Fruit fly (Drosophila melanogaster) whole organism, embryonic: Measurements from ENCODE around the gene CG18428.
A peak's percentile ranks its signal among the peaks of the same experiment; 100 is the strongest.

ENCODE experiments used
- Bteb2 ChIP-seq: fragments of 200-800 bp; sonication (Bioruptor generic); optimal IDR thresholded peaks from 2 replicates; lab custom pipeline; 2016; ENCODE audit warnings: missing biosample characterization, missing genetic modification characterization
- CG10267 ChIP-seq: fragments of 200-800 bp; sonication (Bioruptor generic); optimal IDR thresholded peaks from 2 replicates; lab custom pipeline; 2018; ENCODE audit warnings: missing biosample characterization, mild to moderate bottlenecking, missing genetic modification characterization, moderate library complexity
- CG10959 ChIP-seq: fragments of 200-800 bp; sonication (Bioruptor generic); IDR thresholded peaks from 2 replicates; pipeline ENCODE4 v1.3.6; 2022; ENCODE audit warnings: missing biosample characterization, missing genetic modification characterization
- CG11247 ChIP-seq: fragments of 200-800 bp; sonication (Bioruptor generic); IDR thresholded peaks from 2 replicates; pipeline ENCODE4 v1.3.6; 2022; ENCODE audit warnings: missing biosample characterization, missing genetic modification characterization
- CG16779 ChIP-seq: fragments of 200-800 bp; sonication (Bioruptor generic); IDR thresholded peaks from 2 replicates; pipeline ENCODE4 v1.3.6; 2022; ENCODE audit warnings: missing biosample characterization, missing genetic modification characterization
- CG16815 ChIP-seq: fragments of 200-800 bp; sonication (Bioruptor generic); optimal IDR thresholded peaks from 3 replicates; lab custom pipeline; 2017; ENCODE audit warnings: missing biosample characterization, mild to moderate bottlenecking, missing genetic modification characterization
- CG17186 ChIP-seq: fragments of 200-800 bp; sonication (Bioruptor generic); optimal IDR thresholded peaks from 3 replicates; lab custom pipeline; 2017; ENCODE audit warnings: missing biosample characterization, missing genetic modification reagents, missing genetic modification characterization
- CG3847 ChIP-seq: fragments of 200-800 bp; sonication (Bioruptor generic); IDR thresholded peaks from 2 replicates; pipeline ENCODE4 v1.3.6; 2022; ENCODE audit warnings: missing biosample characterization, missing genetic modification characterization
- CG42726 ChIP-seq: fragments of 200-800 bp; sonication (Bioruptor generic); IDR thresholded peaks from 2 replicates; pipeline ENCODE4 v1.3.6; 2022; ENCODE audit warnings: missing biosample characterization, missing genetic modification characterization; ENCODE audit not compliant: partially characterized antibody
- CG4707 ChIP-seq: fragments of 200-800 bp; sonication (Bioruptor generic); optimal IDR thresholded peaks from 2 replicates; lab custom pipeline; 2018; ENCODE audit warnings: missing biosample characterization, mild to moderate bottlenecking, missing genetic modification characterization, moderate library complexity
- CG5180 ChIP-seq: fragments of 200-800 bp; sonication (Bioruptor generic); optimal IDR thresholded peaks from 3 replicates; lab custom pipeline; 2017; ENCODE audit warnings: missing biosample characterization, missing genetic modification characterization, mild to moderate bottlenecking, moderate library complexity, missing genetic modification reagents
- CG7839 ChIP-seq: fragments of 200-800 bp; sonication (Bioruptor generic); optimal IDR thresholded peaks from 3 replicates; lab custom pipeline; 2018; ENCODE audit warnings: missing biosample characterization, mild to moderate bottlenecking, missing genetic modification characterization, moderate library complexity
- CG8924 ChIP-seq: fragments of 200-800 bp; optimal IDR thresholded peaks from 3 replicates; lab custom pipeline; 2019; ENCODE audit warnings: missing biosample characterization, mild to moderate bottlenecking, missing genetic modification characterization, moderate library complexity
- CG9797 ChIP-seq: fragments of 200-800 bp; sonication (Bioruptor generic); optimal IDR thresholded peaks from 3 replicates; lab custom pipeline; 2018; ENCODE audit warnings: missing biosample characterization, mild to moderate bottlenecking, missing genetic modification characterization
- CHES-1-like ChIP-seq: fragments of 200-800 bp; sonication (Bioruptor generic); optimal IDR thresholded peaks from 2 replicates; lab custom pipeline; 2016; ENCODE audit warnings: missing biosample characterization, missing genetic modification characterization
- Dad ChIP-seq: fragments of 200-800 bp; sonication (Bioruptor generic); optimal IDR thresholded peaks from 3 replicates; lab custom pipeline; 2016; ENCODE audit warnings: missing biosample characterization, missing genetic modification characterization
- Dip3 ChIP-seq: fragments of 200-800 bp; sonication (Bioruptor generic); optimal IDR thresholded peaks from 3 replicates; lab custom pipeline; 2016; ENCODE audit warnings: missing biosample characterization, missing genetic modification characterization
- Ets97D ChIP-seq: fragments of 200-800 bp; sonication (Bioruptor generic); optimal IDR thresholded peaks from 3 replicates; lab custom pipeline; 2016; ENCODE audit warnings: missing biosample characterization, missing genetic modification characterization
- Fer2 ChIP-seq: fragments of 200-800 bp; sonication (Bioruptor generic); optimal IDR thresholded peaks from 2 replicates; lab custom pipeline; 2018; ENCODE audit warnings: missing biosample characterization, mild to moderate bottlenecking, missing genetic modification characterization, moderate library complexity
- HLHmδ ChIP-seq: fragments of 200-800 bp; sonication (Bioruptor generic); optimal IDR thresholded peaks from 2 replicates; lab custom pipeline; 2018; ENCODE audit warnings: missing biosample characterization, mild to moderate bottlenecking, missing genetic modification characterization, moderate library complexity
- Hand ChIP-seq: fragments of 200-800 bp; sonication (Bioruptor generic); optimal IDR thresholded peaks from 2 replicates; lab custom pipeline; 2017; ENCODE audit warnings: mild to moderate bottlenecking, missing biosample characterization, missing genetic modification reagents, missing genetic modification characterization
- Hmr ChIP-seq: fragments of 200-800 bp; sonication (Bioruptor generic); optimal IDR thresholded peaks from 3 replicates; lab custom pipeline; 2017; ENCODE audit warnings: mild to moderate bottlenecking, missing biosample characterization, missing genetic modification reagents, missing genetic modification characterization
- Hsf ChIP-seq: fragments of 200-800 bp; sonication (Bioruptor generic); optimal IDR thresholded peaks from 3 replicates; lab custom pipeline; 2016; ENCODE audit warnings: missing biosample characterization, missing genetic modification characterization
- MTF-1 ChIP-seq: fragments of 200-800 bp; sonication (Bioruptor generic); optimal IDR thresholded peaks from 2 replicates; lab custom pipeline; 2018; ENCODE audit warnings: missing biosample characterization, mild to moderate bottlenecking, missing genetic modification characterization, borderline replicate concordance
- Med ChIP-seq: fragments of 200-800 bp; sonication (Bioruptor generic); peaks from one replicate; lab custom pipeline; 2016; ENCODE audit warnings: missing biosample characterization, missing genetic modification characterization, mild to moderate bottlenecking, inconsistent platforms, moderate library complexity
- Myb ChIP-seq: fragments of 200-800 bp; sonication (Bioruptor generic); optimal IDR thresholded peaks from 2 replicates; lab custom pipeline; 2016; ENCODE audit warnings: missing biosample characterization, missing genetic modification characterization
- NC2β ChIP-seq: fragments of 200-800 bp; sonication (Bioruptor generic); optimal IDR thresholded peaks from 2 replicates; lab custom pipeline; 2016; ENCODE audit warnings: missing biosample characterization, missing genetic modification characterization
- NfI ChIP-seq: fragments of 200-800 bp; sonication (Bioruptor generic); optimal IDR thresholded peaks from 3 replicates; lab custom pipeline; 2018; ENCODE audit warnings: missing biosample characterization, mild to moderate bottlenecking, missing genetic modification characterization, moderate library complexity
- Pdp1 ChIP-seq, 2 experiments: fragments of 200-800 bp; sonication (Bioruptor generic); optimal IDR thresholded peaks; 3 replicates each; lab custom pipeline; 2016; ENCODE audit warnings: missing biosample characterization in 2 of 2, missing genetic modification characterization in 2 of 2, mild to moderate bottlenecking in 1 of 2, moderate library complexity in 1 of 2
- Sox102F ChIP-seq: fragments of 200-800 bp; sonication (Bioruptor generic); optimal IDR thresholded peaks from 2 replicates; lab custom pipeline; 2018; ENCODE audit warnings: missing biosample characterization, mild to moderate bottlenecking, missing genetic modification characterization, moderate library complexity
- YL-1 ChIP-seq: fragments of 200-800 bp; sonication (Bioruptor generic); optimal IDR thresholded peaks from 3 replicates; lab custom pipeline; 2017; ENCODE audit warnings: missing biosample characterization, mild to moderate bottlenecking, missing genetic modification characterization
- bigmax ChIP-seq: fragments of 200-800 bp; sonication (Bioruptor generic); optimal IDR thresholded peaks from 2 replicates; lab custom pipeline; 2018; ENCODE audit warnings: missing biosample characterization, mild to moderate bottlenecking, missing genetic modification characterization
- exex ChIP-seq: fragments of 200-800 bp; sonication (Bioruptor generic); optimal IDR thresholded peaks from 4 replicates; lab custom pipeline; 2018; ENCODE audit warnings: missing biosample characterization, mild to moderate bottlenecking, missing genetic modification characterization, moderate library complexity
- eyg ChIP-seq: fragments of 200-800 bp; sonication (Bioruptor generic); optimal IDR thresholded peaks from 3 replicates; lab custom pipeline; 2016; ENCODE audit warnings: missing biosample characterization, missing genetic modification characterization
- fd64A ChIP-seq: fragments of 200-800 bp; sonication (Bioruptor generic); optimal IDR thresholded peaks from 3 replicates; lab custom pipeline; 2018; ENCODE audit warnings: missing biosample characterization, mild to moderate bottlenecking, missing genetic modification characterization
- fru ChIP-seq: fragments of >200 bp; optimal IDR thresholded peaks from 2 replicates; lab custom pipeline; 2017
- gsb-n ChIP-seq: fragments of 200-800 bp; sonication (Bioruptor generic); optimal IDR thresholded peaks from 3 replicates; lab custom pipeline; 2018; ENCODE audit warnings: missing biosample characterization, mild to moderate bottlenecking, missing genetic modification characterization
- hkb ChIP-seq, 2 experiments: fragments of 200-800 bp in 1 of 2; fragments of >200 bp in 1 of 2; sonication (Bioruptor generic) in 1 of 2; IDR thresholded peaks in 1 of 2; optimal IDR thresholded peaks in 1 of 2; 2 replicates each; pipeline versions ENCODE4 v1.3.6 to Lab custom; 2017 to 2022; ENCODE audit warnings: missing biosample characterization in 1 of 2, missing genetic modification characterization in 1 of 2
- lilli ChIP-seq: fragments of 200-800 bp; sonication (Bioruptor generic); optimal IDR thresholded peaks from 3 replicates; lab custom pipeline; 2016; ENCODE audit warnings: missing biosample characterization, missing genetic modification characterization
- lola ChIP-seq, 3 experiments: fragments of >200 bp in 2 of 3; fragments of 200-800 bp in 1 of 3; sonication (Bioruptor generic) in 1 of 3; optimal IDR thresholded peaks; 2 replicates each; lab custom pipeline; 2017 to 2019; ENCODE audit warnings: missing biosample characterization in 3 of 3, missing genetic modification characterization in 3 of 3, mild to moderate bottlenecking in 1 of 3, moderate library complexity in 1 of 3
- pb ChIP-seq: fragments of 200-800 bp; sonication (Bioruptor generic); optimal IDR thresholded peaks from 3 replicates; lab custom pipeline; 2016; ENCODE audit warnings: missing biosample characterization, missing genetic modification characterization
- pita ChIP-seq: fragments of 200-800 bp; sonication (Bioruptor generic); optimal IDR thresholded peaks from 2 replicates; lab custom pipeline; 2017; ENCODE audit warnings: missing biosample characterization, mild to moderate bottlenecking, missing genetic modification characterization
- rib ChIP-seq: fragments of 200-800 bp; sonication (Bioruptor generic); IDR thresholded peaks from 2 replicates; pipeline ENCODE4 v1.3.6; 2022; ENCODE audit warnings: missing biosample characterization, missing genetic modification characterization
- scrt ChIP-seq: fragments of 200-800 bp; sonication (Bioruptor generic); optimal IDR thresholded peaks from 2 replicates; lab custom pipeline; 2018; ENCODE audit warnings: missing biosample characterization, mild to moderate bottlenecking, missing genetic modification characterization, moderate library complexity
- stwl ChIP-seq: fragments of 200-800 bp; sonication (Bioruptor generic); optimal IDR thresholded peaks from 3 replicates; lab custom pipeline; 2018; ENCODE audit warnings: missing biosample characterization, mild to moderate bottlenecking, missing genetic modification characterization, moderate library complexity
- unpg ChIP-seq: fragments of 200-800 bp; sonication (Bioruptor generic); optimal IDR thresholded peaks from 3 replicates; lab custom pipeline; 2018; ENCODE audit warnings: missing biosample characterization, mild to moderate bottlenecking, missing genetic modification characterization, moderate library complexity
- wek ChIP-seq: fragments of 200-800 bp; sonication (Bioruptor generic); optimal IDR thresholded peaks from 3 replicates; lab custom pipeline; 2018; ENCODE audit warnings: missing biosample characterization, mild to moderate bottlenecking, missing genetic modification characterization, moderate library complexity

Gene CG18428

dm6 chr3R:24104471-24105311 lies 4.4 kb upstream of the CG18428 start (continued):
- TF ChIP-seq CG10267 (tag; lab: Kevin White, UChicago) (no peak), unpg (GFP tag; lab: Kevin White, UChicago) (no peak), YL-1 (GFP tag; lab: Kevin White, UChicago) (no peak), Bteb2 (no peak), CG5180 (GFP tag; lab: Kevin White, UChicago) (no peak), hkb (optimal IDR thresholded peaks at IDR 0.05; lab: Kevin White, UChicago) (no peak), hkb (GFP tag; IDR thresholded peaks at IDR 0.05; lab: Robert Waterston, UW) (no peak), rib (GFP tag; lab: Robert Waterston, UW) (no peak), CG4707 (GFP tag; lab: Kevin White, UChicago) (no peak), NC2β (GFP tag; lab: Kevin White, UChicago) (no peak), CG10959 (GFP tag; lab: Robert Waterston, UW) (no peak), Dad (GFP tag; lab: Kevin White, UChicago) (no peak), CG16815 (GFP tag; lab: Kevin White, UChicago) (no peak), CG16779 (GFP tag; lab: Robert Waterston, UW) (no peak), bigmax (no peak), lilli (GFP tag; lab: Kevin White, UChicago) (no peak), gsb-n (tag; lab: Kevin White, UChicago) (no peak), MTF-1 (GFP tag; lab: Kevin White, UChicago) (no peak), CG11247 (no peak), CG8924 (peak; percentile 71), lola (GFP tag; optimal IDR thresholded peaks at IDR 0.05; lab: Kevin White, UChicago) (no peak), Fer2 (tag; lab: Kevin White, UChicago) (no peak), Dip3 (no peak), Hsf (GFP tag; lab: Kevin White, UChicago) (no peak)

DNA sequence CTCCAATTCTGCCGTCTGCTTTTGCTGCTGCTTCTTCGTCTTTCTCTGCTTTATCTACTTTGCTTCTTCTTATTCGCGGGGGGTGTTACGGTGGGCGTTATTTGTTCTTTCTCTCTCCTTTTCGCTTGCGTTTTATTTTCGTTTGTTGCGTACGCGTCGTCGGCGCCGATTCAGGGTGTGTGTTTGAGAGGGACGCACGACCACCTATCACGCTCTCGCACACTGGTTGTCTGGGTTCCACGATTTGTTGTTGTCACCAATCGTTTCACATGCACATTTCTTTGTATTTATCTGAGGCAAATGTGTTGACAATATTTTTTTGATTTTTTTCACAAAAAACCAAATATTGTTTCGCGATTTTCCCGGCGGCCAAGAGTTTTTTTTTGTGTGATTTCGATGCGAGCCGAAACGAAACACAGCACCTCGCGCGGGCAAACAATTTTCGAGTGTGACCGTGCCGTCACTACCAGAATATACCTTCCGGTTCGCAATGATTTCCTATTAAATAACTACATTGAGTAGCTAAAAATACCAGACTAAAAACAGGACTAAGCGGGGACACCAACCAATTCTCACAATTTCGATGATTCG lies 3.7 kb upstream of the CG18428 start, which contains the start of gene Syx1A:
TSS of gene Syx1A (minus strand) at position 452 of the 591 bp plus-strand sequence.
- TF ChIP-seq CG3847 (GFP tag; lab: Robert Waterston, UW) (no peak), CG17186 (GFP tag; lab: Kevin White, UChicago) (peak; percentile 23), Hand (GFP tag; lab: Kevin White, UChicago) (peak; percentile 2), fru (lab: Kevin White, UChicago) (no peak), NfI (peak; percentile 29), scrt (peak; percentile 57), eyg (GFP tag; lab: Kevin White, UChicago) (no peak), HLHmδ (GFP tag; lab: Kevin White, UChicago) (peak; percentile 10), wek (GFP tag; lab: Kevin White, UChicago) (no peak), CG9797 (peak; percentile 94), Sox102F (no peak), Ets97D (peak; percentile 74), pb (GFP tag; lab: Kevin White, UChicago) (no peak), exex (no peak), stwl (peak; percentile 44), CG42726 (GFP tag; lab: Robert Waterston, UW) (no peak), pita (GFP tag; lab: Kevin White, UChicago) (peak; percentile 70), Pdp1 (GFP tag; optimal IDR thresholded peaks at IDR 0.05; lab: Kevin White, UChicago) (no peak), CG7839 (tag; lab: Kevin White, UChicago) (peak; percentile 25), Hmr (peak; percentile 56), CHES-1-like (GFP tag; lab: Kevin White, UChicago) (peak; percentile 43), Med (GFP tag; lab: Kevin White, UChicago) (peak; percentile 82), Myb (GFP tag; lab: Kevin White, UChicago) (peak; percentile 11), YL-1 (GFP tag; lab: Kevin White, UChicago) (peak; percentile 27), fd64A (GFP tag; lab: Kevin White, UChicago) (peak; percentile 15)
